Fruit fly (Drosophila melanogaster) whole organism, pupa: ENCODE results near the gene CG12725.

ENCODE experiments used
- CG10348 ChIP-seq: fragments of 200-800 bp; sonication (Bioruptor generic); IDR thresholded peaks from 2 replicates; pipeline ENCODE4 v1.3.6; 2022; ENCODE audit warnings: missing biosample characterization, missing genetic modification characterization
- CG12605 ChIP-seq: fragments of 200-800 bp; sonication (Bioruptor generic); IDR thresholded peaks from 2 replicates; pipeline ENCODE4 v1.3.6; 2022; ENCODE audit warnings: missing biosample characterization, missing genetic modification characterization
- CG13204 ChIP-seq: fragments of 200-800 bp; sonication (Bioruptor generic); optimal IDR thresholded peaks from 2 replicates; lab custom pipeline; 2018; ENCODE audit warnings: missing biosample characterization, mild to moderate bottlenecking, missing genetic modification characterization, moderate library complexity
- CG14655 ChIP-seq: fragments of 200-800 bp; sonication (Bioruptor generic); optimal IDR thresholded peaks from 3 replicates; lab custom pipeline; 2017; ENCODE audit warnings: mild to moderate bottlenecking, missing biosample characterization, missing genetic modification reagents, missing genetic modification characterization
- CG15710 ChIP-seq: fragments of 200-800 bp; sonication (Bioruptor generic); optimal IDR thresholded peaks from 2 replicates; lab custom pipeline; 2018; ENCODE audit warnings: missing biosample characterization, mild to moderate bottlenecking, missing genetic modification characterization, moderate library complexity
- CG17806 ChIP-seq: fragments of 200-800 bp; sonication (Bioruptor generic); optimal IDR thresholded peaks from 2 replicates; lab custom pipeline; 2018; ENCODE audit warnings: missing biosample characterization, mild to moderate bottlenecking, missing genetic modification characterization, moderate library complexity
- CG32121 ChIP-seq: fragments of 200-800 bp; sonication (Bioruptor generic); IDR thresholded peaks from 2 replicates; pipeline ENCODE4 v1.3.6; 2022; ENCODE audit warnings: missing biosample characterization, missing genetic modification characterization
- CG34367 ChIP-seq: fragments of 200-800 bp; sonication (Bioruptor generic); optimal IDR thresholded peaks from 2 replicates; lab custom pipeline; 2018; ENCODE audit warnings: missing biosample characterization, mild to moderate bottlenecking, missing genetic modification characterization
- CG4496 ChIP-seq: fragments of 200-800 bp; sonication (Bioruptor generic); IDR thresholded peaks from 3 replicates; pipeline ENCODE4 v1.3.6; 2022; ENCODE audit warnings: missing biosample characterization, missing genetic modification characterization
- CG8159 ChIP-seq: fragments of 200-800 bp; sonication (Bioruptor generic); optimal IDR thresholded peaks from 3 replicates; lab custom pipeline; 2018; ENCODE audit warnings: missing biosample characterization, mild to moderate bottlenecking, missing genetic modification characterization, moderate library complexity
- CG8301 ChIP-seq: fragments of 200-800 bp; sonication (Bioruptor generic); optimal IDR thresholded peaks from 2 replicates; lab custom pipeline; 2018; ENCODE audit warnings: missing biosample characterization, mild to moderate bottlenecking, missing genetic modification characterization
- CG9948 ChIP-seq: fragments of 200-800 bp; sonication (Bioruptor generic); optimal IDR thresholded peaks from 2 replicates; lab custom pipeline; 2018; ENCODE audit warnings: missing biosample characterization, mild to moderate bottlenecking, missing genetic modification characterization, moderate library complexity
- D1 ChIP-seq: fragments of 200-800 bp; sonication (Bioruptor generic); optimal IDR thresholded peaks from 2 replicates; lab custom pipeline; 2018; ENCODE audit warnings: missing biosample characterization, mild to moderate bottlenecking, missing genetic modification characterization, moderate library complexity
- EcR ChIP-seq: fragments of 200-800 bp; sonication (Bioruptor generic); optimal IDR thresholded peaks from 3 replicates; lab custom pipeline; 2019; ENCODE audit warnings: missing biosample characterization, missing genetic modification characterization, mild to moderate bottlenecking, moderate library complexity, missing genetic modification reagents
- Ets98B ChIP-seq: fragments of 200-800 bp; sonication (Bioruptor generic); IDR thresholded peaks from 2 replicates; pipeline ENCODE4 v1.3.6; 2022; ENCODE audit warnings: missing biosample characterization, missing genetic modification characterization
- Pif1A ChIP-seq: fragments of 200-800 bp; sonication (Bioruptor generic); optimal IDR thresholded peaks from 3 replicates; lab custom pipeline; 2016; ENCODE audit warnings: missing biosample characterization, missing genetic modification characterization
- Pif1B ChIP-seq: fragments of 200-800 bp; sonication (Bioruptor generic); optimal IDR thresholded peaks from 3 replicates; lab custom pipeline; 2016; ENCODE audit warnings: missing biosample characterization, missing genetic modification characterization
- Snoo ChIP-seq: fragments of 200-800 bp; sonication (Bioruptor generic); optimal IDR thresholded peaks from 3 replicates; lab custom pipeline; 2017; ENCODE audit warnings: missing biosample characterization, mild to moderate bottlenecking, missing genetic modification characterization, inconsistent platforms
- fd96Ca ChIP-seq: fragments of 200-800 bp; sonication (Bioruptor generic); IDR thresholded peaks from 3 replicates; pipeline ENCODE4 v1.3.6; 2022; ENCODE audit warnings: missing biosample characterization, missing genetic modification characterization
- gl ChIP-seq: fragments of 200-800 bp; sonication (Bioruptor generic); optimal IDR thresholded peaks from 2 replicates; lab custom pipeline; 2018; ENCODE audit warnings: missing biosample characterization, mild to moderate bottlenecking, missing genetic modification characterization
- rn ChIP-seq: fragments of 200-800 bp; sonication (Bioruptor generic); IDR thresholded peaks from 2 replicates; pipeline ENCODE4 v1.3.6; 2022; ENCODE audit warnings: missing biosample characterization, missing genetic modification characterization

Gene CG12725

DNA sequence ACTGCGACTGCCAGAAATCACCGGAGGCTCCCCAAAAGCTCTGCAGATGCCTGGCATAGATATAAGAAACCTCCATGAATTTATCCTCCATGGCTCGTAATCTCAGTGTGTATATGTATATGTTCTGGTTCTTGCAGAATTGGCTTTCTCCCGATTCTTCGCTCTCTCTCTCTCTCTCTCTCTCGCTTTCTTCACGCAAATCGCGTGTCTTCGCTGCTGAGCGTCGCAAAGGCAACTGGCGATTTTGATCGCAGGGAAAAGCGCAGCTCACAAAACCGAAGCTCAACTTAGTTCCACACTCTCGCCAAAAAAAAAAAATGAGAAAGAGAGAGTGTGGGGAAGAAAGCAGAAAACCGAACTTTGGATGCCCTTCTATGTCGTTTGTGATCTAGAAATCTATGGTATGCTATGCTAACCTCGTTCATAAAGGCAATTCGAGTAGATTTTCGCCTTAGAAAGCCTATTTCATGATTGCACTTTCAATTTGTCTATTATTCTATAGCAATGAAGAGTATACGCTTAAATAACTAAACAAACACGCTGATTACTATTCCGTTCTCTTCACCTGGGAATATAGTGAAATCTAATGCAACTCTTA, 8.8 kb upstream of the CG12725 start:
- TF ChIP-seq CG14655 (GFP tag; lab: Kevin White, UChicago) (no peak), CG4496 (GFP tag; lab: Robert Waterston, UW) (peak; percentile 7; the same call in 1 of the 3 replicates), fd96Ca (GFP tag; lab: Robert Waterston, UW) (peak; percentile 65; the same call in 2 of the 3 replicates), Pif1B (GFP tag; lab: Kevin White, UChicago) (peak; percentile 5), Ets98B (GFP tag; lab: Robert Waterston, UW) (peak; percentile 52; the same call in 1 of the 2 replicates), Pif1A (no peak), CG10348 (GFP tag; lab: Robert Waterston, UW) (no peak), CG12605 (GFP tag; lab: Robert Waterston, UW) (0 out of 2 replicates have a peak, but pooled peaks have one; percentile 10)

DNA sequence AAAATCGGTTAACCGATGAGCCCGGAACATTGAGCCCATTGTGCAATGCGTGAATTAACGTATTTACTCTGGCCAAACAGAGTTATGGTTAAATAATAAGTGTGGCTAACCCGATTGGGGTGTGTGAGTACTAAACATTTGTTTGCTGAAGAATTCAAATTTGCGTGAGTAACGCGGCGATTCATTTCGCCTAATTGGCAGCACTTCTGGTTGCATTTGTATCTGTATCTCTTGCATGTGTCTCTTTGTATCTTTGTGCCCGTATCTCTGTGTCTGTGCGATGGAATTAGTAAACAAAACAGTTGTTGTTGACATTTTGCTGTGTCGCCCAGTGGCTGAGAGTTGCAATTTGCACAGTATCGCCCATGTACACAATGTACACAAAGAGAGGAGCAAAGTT, 8.2 kb upstream of the CG12725 start:
- TF ChIP-seq CG9948 (no peak), Pif1B (GFP tag; lab: Kevin White, UChicago) (no peak), EcR (GFP tag; lab: Kevin White, UChicago) (no peak), CG32121 (no peak), CG13204 (no peak), CG10348 (GFP tag; lab: Robert Waterston, UW) (no peak), Ets98B (GFP tag; lab: Robert Waterston, UW) (no peak), CG14655 (GFP tag; lab: Kevin White, UChicago) (no peak), CG15710 (tag; lab: Kevin White, UChicago) (no peak), rn (GFP tag; lab: Robert Waterston, UW) (no peak), CG8301 (tag; lab: Kevin White, UChicago) (no peak), fd96Ca (GFP tag; lab: Robert Waterston, UW) (no peak), CG12605 (GFP tag; lab: Robert Waterston, UW) (no peak)

dm6 chrX:13407673-13408072, 5.0 kb upstream of the CG12725 start:
- TF ChIP-seq EcR (GFP tag; lab: Kevin White, UChicago) (no peak), CG8301 (tag; lab: Kevin White, UChicago) (no peak), CG12605 (GFP tag; lab: Robert Waterston, UW) (no peak)
- TF ChIP-seq, all 21 proteins: peak for 0

DNA sequence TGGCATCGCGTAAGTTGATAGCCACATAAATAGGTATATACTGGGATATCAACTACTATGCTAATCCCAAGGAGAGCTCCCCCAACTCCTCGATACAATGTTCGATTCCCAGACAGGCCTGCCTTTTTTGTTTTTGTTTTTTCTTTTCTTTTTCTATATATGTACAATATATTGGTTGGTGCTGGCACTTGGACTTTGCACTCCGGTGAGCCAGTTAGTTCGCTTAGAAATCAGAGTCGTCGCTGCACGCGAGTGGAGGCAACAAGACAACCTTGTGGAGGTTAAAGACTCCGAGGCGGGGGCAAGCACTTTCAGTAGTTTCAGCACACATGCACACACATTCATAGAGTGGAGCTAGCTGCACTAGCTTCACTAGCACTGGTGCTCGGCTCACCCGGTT, 3.6 kb upstream of the CG12725 start:
- TF ChIP-seq Ets98B (GFP tag; lab: Robert Waterston, UW), result peak; percentile 18; the same call in 1 of the 2 replicates
- TF ChIP-seq CG17806 (tag; lab: Kevin White, UChicago), result no peak
- peak; percentile 82 for TF ChIP-seq EcR (GFP tag; lab: Kevin White, UChicago)
- no peak for TF ChIP-seq CG32121
- no peak for TF ChIP-seq CG34367 (tag; lab: Kevin White, UChicago)
- TF ChIP-seq Pif1B (GFP tag; lab: Kevin White, UChicago), result no peak
- no peak for TF ChIP-seq CG9948
- TF ChIP-seq rn (GFP tag; lab: Robert Waterston, UW), result no peak
- peak; percentile 41 for TF ChIP-seq CG12605 (GFP tag; lab: Robert Waterston, UW)
- no peak for TF ChIP-seq D1
- peak; percentile 54; the same call in 2 of the 3 replicates for TF ChIP-seq CG4496 (GFP tag; lab: Robert Waterston, UW)
- peak; percentile 2 for TF ChIP-seq CG8301 (tag; lab: Kevin White, UChicago)
- peak; percentile 54 for TF ChIP-seq gl (tag; lab: Kevin White, UChicago)
- peak; percentile 40 for TF ChIP-seq CG13204
- no peak for TF ChIP-seq CG10348 (GFP tag; lab: Robert Waterston, UW)
- TF ChIP-seq CG14655 (GFP tag; lab: Kevin White, UChicago), result peak; percentile 53
- TF ChIP-seq Snoo, result no peak
- TF ChIP-seq CG15710 (tag; lab: Kevin White, UChicago), result no peak
- TF ChIP-seq CG8159 (tag; lab: Kevin White, UChicago), result no peak
- 0 out of 3 replicates have a peak, but pooled peaks have one; percentile 47 for TF ChIP-seq fd96Ca (GFP tag; lab: Robert Waterston, UW)
- peak; percentile 60 for TF ChIP-seq Pif1A

dm6 chrX:13403962-13404830, 1.5 kb upstream of the CG12725 start, which contains the start of gene GstT4:
Gene GstT4 (plus strand): TSS chrX:13404749.
- TF ChIP-seq Pif1A (peak; percentile 97), CG14655 (GFP tag; lab: Kevin White, UChicago) (peak; percentile 83), EcR (GFP tag; lab: Kevin White, UChicago) (peak; percentile 72), CG8301 (tag; lab: Kevin White, UChicago) (peak; percentile 69), CG32121 (peak; percentile 97), CG10348 (GFP tag; lab: Robert Waterston, UW) (peak; percentile 55), CG12605 (GFP tag; lab: Robert Waterston, UW) (peak; percentile 100), CG13204 (peak; percentile 97), Ets98B (GFP tag; lab: Robert Waterston, UW) (peak; percentile 98), gl (tag; lab: Kevin White, UChicago) (peak; percentile 97), CG34367 (tag; lab: Kevin White, UChicago) (peak; percentile 90), CG4496 (GFP tag; lab: Robert Waterston, UW) (peak; percentile 99), D1 (peak; percentile 2), Pif1B (GFP tag; lab: Kevin White, UChicago) (peak; percentile 97), rn (GFP tag; lab: Robert Waterston, UW) (peak; percentile 93), CG9948 (peak; percentile 84), CG17806 (tag; lab: Kevin White, UChicago) (peak; percentile 84), fd96Ca (GFP tag; lab: Robert Waterston, UW) (peak; percentile 98), CG8159 (tag; lab: Kevin White, UChicago) (peak; percentile 81), Snoo (peak; percentile 84), CG15710 (tag; lab: Kevin White, UChicago) (peak; percentile 86)
